Worm (Caenorhabditis elegans): ENCODE measurements around the gene T03F6.4.
"Not testable (repeated sequence)": the region's sequence is repeated elsewhere in the genome, so short reads cannot be mapped to it uniquely, and the experiment has no call there.

Gene T03F6.4

ce11 chrIII:13401673-13402258 lies 15.8 kb downstream of the T03F6.4 start, which contains the start of the genes srlf-9 and srlf-10:
srlf-9 (minus strand) TSS chrIII:13401773.
srlf-10 (plus strand) TSS chrIII:13402208.
- TF ChIP-seq W03F9.2, dao-5, him-1 (tag; optimal IDR thresholded peaks at IDR 0.05): not testable (repeated sequence)

ce11 chrIII:13402934-13403333 lies 17.0 kb downstream of the T03F6.4 start, which contains the start of gene mig-18:
mig-18 (plus strand) TSS chrIII:13403234.
- TF ChIP-seq dao-5 (tag; optimal IDR thresholded peaks at IDR 0.05) (no peak), W03F9.2 (tag; optimal IDR thresholded peaks at IDR 0.05) (no peak), him-1 (tag; optimal IDR thresholded peaks at IDR 0.05) (no peak)

ce11 chrIII:13404418-13404817 lies 18.5 kb downstream of the T03F6.4 start, which contains the start of gene ttr-52:
ttr-52 (plus strand) TSS chrIII:13404718.
- no peak for TF ChIP-seq him-1 (tag; optimal IDR thresholded peaks at IDR 0.05)
- no peak for TF ChIP-seq dao-5 (tag; optimal IDR thresholded peaks at IDR 0.05)
- no peak for TF ChIP-seq W03F9.2 (tag; optimal IDR thresholded peaks at IDR 0.05)

- no peak for TF ChIP-seq W03F9.2 (tag; optimal IDR thresholded peaks at IDR 0.05)
- TF ChIP-seq him-1 (tag; optimal IDR thresholded peaks at IDR 0.05) = no peak
- no peak for TF ChIP-seq dao-5 (tag; optimal IDR thresholded peaks at IDR 0.05)
Observed at ce11 chrIII:13405504-13405903, 19.6 kb downstream of the T03F6.4 start, which contains the start of gene nas-1. nas-1 (plus strand) TSS chrIII:13405804.

- TF ChIP-seq W03F9.2 (tag; optimal IDR thresholded peaks at IDR 0.05) (no peak), dao-5 (tag; optimal IDR thresholded peaks at IDR 0.05) (no peak), him-1 (tag; optimal IDR thresholded peaks at IDR 0.05) (no peak)
Observed at ce11 chrIII:13409498-13409897, 23.5 kb downstream of the T03F6.4 start, which contains the start of gene myo-6. myo-6 (plus strand) TSS chrIII:13409798.

- TF ChIP-seq him-1 (tag; optimal IDR thresholded peaks at IDR 0.05) (no peak), W03F9.2 (tag; optimal IDR thresholded peaks at IDR 0.05) (no peak), dao-5 (tag; optimal IDR thresholded peaks at IDR 0.05) (no peak)
Observed at ce11 chrIII:13411202-13411601, 25.3 kb downstream of the T03F6.4 start.

ce11 chrIII:13418975-13419374 lies 33.0 kb downstream of the T03F6.4 start:
- TF ChIP-seq W03F9.2 (tag; optimal IDR thresholded peaks at IDR 0.05) (no peak), dao-5 (tag; optimal IDR thresholded peaks at IDR 0.05) (no peak), him-1 (tag; optimal IDR thresholded peaks at IDR 0.05) (no peak)

- TF ChIP-seq W03F9.2 (tag; optimal IDR thresholded peaks at IDR 0.05) = peak; percentile 87
- TF ChIP-seq him-1 (tag; optimal IDR thresholded peaks at IDR 0.05) = no peak
- no peak for TF ChIP-seq dao-5 (tag; optimal IDR thresholded peaks at IDR 0.05)
Observed at ce11 chrIII:13423414-13423813, 37.5 kb downstream of the T03F6.4 start, which contains the start of gene exo-1. exo-1 (plus strand) TSS chrIII:13423514.

ce11 chrIII:13426036-13426435 lies 40.1 kb downstream of the T03F6.4 start, which contains the start of gene cope-1:
cope-1 (plus strand) TSS chrIII:13426264.
- TF ChIP-seq dao-5 (tag; optimal IDR thresholded peaks at IDR 0.05) (no peak), W03F9.2 (tag; optimal IDR thresholded peaks at IDR 0.05) (no peak), him-1 (tag; optimal IDR thresholded peaks at IDR 0.05) (no peak)

ce11 chrIII:13427817-13428216 lies 41.9 kb downstream of the T03F6.4 start:
- TF ChIP-seq W03F9.2 (tag; optimal IDR thresholded peaks at IDR 0.05) = no peak
- TF ChIP-seq him-1 (tag; optimal IDR thresholded peaks at IDR 0.05) = no peak
- no peak for TF ChIP-seq dao-5 (tag; optimal IDR thresholded peaks at IDR 0.05)

ce11 chrIII:13429668-13430067 lies 43.7 kb downstream of the T03F6.4 start, which contains the start of gene bli-5:
bli-5 (minus strand) TSS chrIII:13429768.
- no peak for TF ChIP-seq W03F9.2 (tag; optimal IDR thresholded peaks at IDR 0.05)
- no peak for TF ChIP-seq dao-5 (tag; optimal IDR thresholded peaks at IDR 0.05)
- no peak for TF ChIP-seq him-1 (tag; optimal IDR thresholded peaks at IDR 0.05)

ce11 chrIII:13430162-13430561 lies 44.2 kb downstream of the T03F6.4 start, which contains the start of gene trf-1:
trf-1 (plus strand) TSS chrIII:13430462.
- no peak for TF ChIP-seq dao-5 (tag; optimal IDR thresholded peaks at IDR 0.05)
- no peak for TF ChIP-seq W03F9.2 (tag; optimal IDR thresholded peaks at IDR 0.05)
- TF ChIP-seq him-1 (tag; optimal IDR thresholded peaks at IDR 0.05) = no peak

ce11 chrIII:13434404-13434803 lies 48.5 kb downstream of the T03F6.4 start, which contains the start of gene F45G2.7:
F45G2.7 (minus strand) TSS chrIII:13434504.
- no peak for TF ChIP-seq W03F9.2 (tag; optimal IDR thresholded peaks at IDR 0.05)
- TF ChIP-seq him-1 (tag; optimal IDR thresholded peaks at IDR 0.05) = no peak
- no peak for TF ChIP-seq dao-5 (tag; optimal IDR thresholded peaks at IDR 0.05)

- TF ChIP-seq dao-5 (tag; optimal IDR thresholded peaks at IDR 0.05) (no peak), him-1 (tag; optimal IDR thresholded peaks at IDR 0.05) (no peak), W03F9.2 (tag; optimal IDR thresholded peaks at IDR 0.05) (no peak)
Observed at ce11 chrIII:13435570-13435969, 49.6 kb downstream of the T03F6.4 start, which contains the start of gene F45G2.8. F45G2.8 (minus strand) TSS chrIII:13435670.
